Worm (Caenorhabditis elegans) whole organism, L2 larva: ENCODE data around the gene rcq-5.

Experiments used
- C34F6.9 ChIP-seq: fragments of 150-350 bp; optimal IDR thresholded peaks from 2 replicates; lab custom pipeline; 2014; ENCODE audit warnings: missing biosample characterization, missing genetic modification characterization
- F13H6.1 ChIP-seq: sonication (generic microtip); optimal IDR thresholded peaks from 2 replicates; lab custom pipeline; 2016; ENCODE audit warnings: missing genetic modification characterization, missing compliant biosample characterization
- R02D3.7 ChIP-seq: fragments of 150-350 bp; optimal IDR thresholded peaks from 2 replicates; lab custom pipeline; 2014; ENCODE audit warnings: missing biosample characterization, missing genetic modification characterization
- Y55F3AM.14 ChIP-seq: fragments of 200-800 bp; sonication (Bioruptor generic); optimal IDR thresholded peaks from 2 replicates; lab custom pipeline; 2018; ENCODE audit warnings: mild to moderate bottlenecking, missing genetic modification characterization, missing compliant biosample characterization
- ZK546.5 ChIP-seq: sonication (generic microtip); optimal IDR thresholded peaks from 2 replicates; lab custom pipeline; 2017; ENCODE audit warnings: missing biosample characterization, missing genetic modification characterization
- aly-2 ChIP-seq: fragments of 150-350 bp; optimal IDR thresholded peaks from 2 replicates; lab custom pipeline; 2014; ENCODE audit warnings: missing biosample characterization, missing genetic modification characterization
- ama-1 ChIP-seq: fragments of 150-350 bp; optimal IDR thresholded peaks from 2 replicates; lab custom pipeline; 2018; ENCODE audit warnings: inconsistent platforms
- blmp-1 ChIP-seq: sonication (generic microtip); optimal IDR thresholded peaks from 2 replicates; lab custom pipeline; 2017; ENCODE audit warnings: missing genetic modification characterization, mild to moderate bottlenecking, missing compliant biosample characterization, antibody characterized with exemption, moderate library complexity; ENCODE audit not compliant: insufficient read depth
- ceh-16 ChIP-seq: fragments of 150-350 bp; optimal IDR thresholded peaks from 2 replicates; lab custom pipeline; 2014; ENCODE audit warnings: missing biosample characterization, missing genetic modification characterization
- ceh-82 ChIP-seq: fragments of 150-350 bp; optimal IDR thresholded peaks from 2 replicates; lab custom pipeline; 2014; ENCODE audit warnings: missing biosample characterization, missing genetic modification characterization
- crh-2 ChIP-seq: sonication (generic microtip); optimal IDR thresholded peaks from 2 replicates; lab custom pipeline; 2017; ENCODE audit warnings: missing biosample characterization, missing genetic modification characterization
- dmd-4 ChIP-seq: sonication (generic microtip); optimal IDR thresholded peaks from 2 replicates; lab custom pipeline; 2017; ENCODE audit warnings: missing biosample characterization, missing genetic modification characterization
- egl-27 ChIP-seq: sonication (generic microtip); optimal IDR thresholded peaks from 3 replicates; lab custom pipeline; 2017; ENCODE audit warnings: missing biosample characterization, missing genetic modification reagents, missing genetic modification characterization
- elt-1 ChIP-seq: fragments of 150-350 bp; optimal IDR thresholded peaks from 2 replicates; lab custom pipeline; 2014; ENCODE audit warnings: missing biosample characterization, missing genetic modification characterization
- elt-3 ChIP-seq: sonication (generic microtip); optimal IDR thresholded peaks from 2 replicates; lab custom pipeline; 2017; ENCODE audit warnings: missing biosample characterization, missing genetic modification characterization
- fos-1 ChIP-seq: fragments of 150-350 bp; optimal IDR thresholded peaks from 2 replicates; lab custom pipeline; 2014; ENCODE audit warnings: missing biosample characterization, missing genetic modification characterization
- gmeb-1 ChIP-seq: fragments of 150-350 bp; optimal IDR thresholded peaks from 2 replicates; lab custom pipeline; 2014; ENCODE audit warnings: missing biosample characterization, missing genetic modification characterization
- lin-11 ChIP-seq: fragments of 150-350 bp; sonication (generic microtip); optimal IDR thresholded peaks from 2 replicates; lab custom pipeline; 2014; ENCODE audit warnings: missing biosample characterization, missing genetic modification characterization, inconsistent platforms, mixed read lengths
- lin-13 ChIP-seq: fragments of 150-350 bp; optimal IDR thresholded peaks from 2 replicates; lab custom pipeline; 2014; ENCODE audit warnings: missing biosample characterization, missing genetic modification reagents, missing genetic modification characterization
- lin-39 ChIP-seq: fragments of 150-350 bp; optimal IDR thresholded peaks from 2 replicates; lab custom pipeline; 2014; ENCODE audit warnings: missing biosample characterization, missing genetic modification reagents, missing genetic modification characterization
- lsy-2 ChIP-seq, 2 experiments: fragments of 150-350 bp in 1 of 2; sonication (generic microtip) in 1 of 2; optimal IDR thresholded peaks; 2 replicates each; lab custom pipeline; 2014 to 2017; ENCODE audit warnings: missing biosample characterization in 2 of 2, missing genetic modification characterization in 2 of 2
- mab-5 ChIP-seq: fragments of 150-350 bp; optimal IDR thresholded peaks from 2 replicates; lab custom pipeline; 2014; ENCODE audit warnings: missing biosample characterization, missing genetic modification characterization
- mbf-1 ChIP-seq: sonication (generic microtip); optimal IDR thresholded peaks from 2 replicates; lab custom pipeline; 2017; ENCODE audit warnings: missing biosample characterization, missing genetic modification characterization
- mdl-1 ChIP-seq, 2 experiments: fragments of 150-350 bp in 1 of 2; sonication (generic microtip) in 1 of 2; optimal IDR thresholded peaks; 2 replicates each; lab custom pipeline; 2017; ENCODE audit warnings: missing biosample characterization in 2 of 2, missing genetic modification characterization in 2 of 2
- nhr-10 ChIP-seq: sonication (generic microtip); optimal IDR thresholded peaks from 2 replicates; lab custom pipeline; 2017; ENCODE audit warnings: missing biosample characterization, missing genetic modification characterization
- nhr-12 ChIP-seq: fragments of 150-350 bp; optimal IDR thresholded peaks from 2 replicates; lab custom pipeline; 2014; ENCODE audit warnings: missing biosample characterization, missing genetic modification characterization
- nhr-129 ChIP-seq: fragments of 150-350 bp; optimal IDR thresholded peaks from 2 replicates; lab custom pipeline; 2014; ENCODE audit warnings: missing biosample characterization, missing genetic modification characterization
- nhr-21 ChIP-seq: fragments of 150-350 bp; optimal IDR thresholded peaks from 2 replicates; lab custom pipeline; 2014; ENCODE audit warnings: missing biosample characterization, missing genetic modification characterization
- nhr-23 ChIP-seq: fragments of 150-350 bp; optimal IDR thresholded peaks from 2 replicates; lab custom pipeline; 2014; ENCODE audit warnings: missing biosample characterization, missing genetic modification reagents, missing genetic modification characterization
- nhr-237 ChIP-seq: fragments of 150-350 bp; optimal IDR thresholded peaks from 2 replicates; lab custom pipeline; 2014; ENCODE audit warnings: missing biosample characterization, missing genetic modification characterization
- nhr-25 ChIP-seq: fragments of 150-350 bp; sonication (generic microtip); optimal IDR thresholded peaks from 3 replicates; lab custom pipeline; 2014; ENCODE audit warnings: missing biosample characterization, missing genetic modification characterization
- nhr-6 ChIP-seq: fragments of 150-350 bp; optimal IDR thresholded peaks from 2 replicates; lab custom pipeline; 2014; ENCODE audit warnings: missing biosample characterization, missing genetic modification characterization
- nhr-77 ChIP-seq: fragments of 150-350 bp; optimal IDR thresholded peaks from 2 replicates; lab custom pipeline; 2014; ENCODE audit warnings: missing biosample characterization, missing genetic modification characterization
- peb-1 ChIP-seq: fragments of 150-350 bp; optimal IDR thresholded peaks from 2 replicates; lab custom pipeline; 2014; ENCODE audit warnings: missing biosample characterization, missing genetic modification characterization
- sem-4 ChIP-seq: fragments of 150-350 bp; optimal IDR thresholded peaks from 2 replicates; lab custom pipeline; 2014; ENCODE audit warnings: missing biosample characterization, missing genetic modification reagents, missing genetic modification characterization
- skn-1 ChIP-seq: sonication (generic microtip); optimal IDR thresholded peaks from 2 replicates; lab custom pipeline; 2017; ENCODE audit warnings: missing biosample characterization, missing genetic modification characterization
- sma-3 ChIP-seq: sonication (generic microtip); optimal IDR thresholded peaks from 2 replicates; lab custom pipeline; 2016; ENCODE audit warnings: missing genetic modification reagents, missing genetic modification characterization, missing compliant biosample characterization
- sma-9 ChIP-seq, 2 experiments: fragments of 150-350 bp in 1 of 2; sonication (generic microtip) in 1 of 2; optimal IDR thresholded peaks; 2 replicates each; lab custom pipeline; 2014 to 2016; ENCODE audit warnings: missing genetic modification characterization in 2 of 2, mild to moderate bottlenecking in 1 of 2, missing biosample characterization in 1 of 2, missing compliant biosample characterization in 1 of 2, missing genetic modification reagents in 1 of 2, moderate library complexity in 1 of 2
- snpc-4 ChIP-seq: fragments of 150-350 bp; optimal IDR thresholded peaks from 2 replicates; lab custom pipeline; 2014; ENCODE audit warnings: missing biosample characterization, missing genetic modification characterization
- unc-39 ChIP-seq: fragments of 150-350 bp; optimal IDR thresholded peaks from 2 replicates; lab custom pipeline; 2014; ENCODE audit warnings: missing biosample characterization, missing genetic modification characterization
- unc-55 ChIP-seq: fragments of 150-350 bp; sonication (generic microtip); optimal IDR thresholded peaks from 3 replicates; lab custom pipeline; 2014; ENCODE audit warnings: missing biosample characterization, missing genetic modification reagents, missing genetic modification characterization
- zag-1 ChIP-seq: fragments of 150-350 bp; optimal IDR thresholded peaks from 2 replicates; lab custom pipeline; 2014; ENCODE audit warnings: missing biosample characterization, missing genetic modification characterization
- ztf-1 ChIP-seq: fragments of 200-800 bp; sonication (Bioruptor generic); conservative IDR thresholded peaks from 2 replicates; pipeline ENCODE4 v1.3.6; 2022; ENCODE audit warnings: missing genetic modification characterization, missing compliant biosample characterization
- ztf-11 ChIP-seq: sonication (generic microtip); optimal IDR thresholded peaks from 2 replicates; lab custom pipeline; 2017; ENCODE audit warnings: missing biosample characterization, missing genetic modification characterization
- ztf-4 ChIP-seq: fragments of 150-350 bp; optimal IDR thresholded peaks from 2 replicates; lab custom pipeline; 2014; ENCODE audit warnings: missing biosample characterization, missing genetic modification characterization

The rcq-5 gene

DNA sequence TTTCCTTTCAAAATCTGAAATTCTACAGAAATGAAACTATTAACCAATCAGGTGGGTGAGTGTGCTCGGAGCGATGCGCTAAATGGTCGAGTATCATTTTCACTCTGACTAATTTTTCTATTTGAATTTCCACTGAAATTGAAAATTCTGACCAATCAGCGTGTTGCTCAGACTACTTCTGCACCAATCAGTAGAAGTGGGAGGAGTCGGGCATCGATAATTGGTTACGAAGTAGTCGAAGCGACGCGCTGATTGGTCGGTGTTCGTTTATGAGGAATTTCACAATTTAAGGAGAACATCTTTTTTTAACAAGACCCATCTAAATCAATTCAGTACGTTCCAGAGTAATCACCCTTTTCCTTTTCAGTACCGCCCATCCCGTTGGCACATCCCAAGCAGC is 48.6 kb downstream of the rcq-5 start:
- TF ChIP-seq crh-2 (tag; lab: Kevin White, UChicago) (no peak), nhr-6 (no peak), ztf-11 (tag; lab: Kevin White, UChicago) (no peak)

DNA sequence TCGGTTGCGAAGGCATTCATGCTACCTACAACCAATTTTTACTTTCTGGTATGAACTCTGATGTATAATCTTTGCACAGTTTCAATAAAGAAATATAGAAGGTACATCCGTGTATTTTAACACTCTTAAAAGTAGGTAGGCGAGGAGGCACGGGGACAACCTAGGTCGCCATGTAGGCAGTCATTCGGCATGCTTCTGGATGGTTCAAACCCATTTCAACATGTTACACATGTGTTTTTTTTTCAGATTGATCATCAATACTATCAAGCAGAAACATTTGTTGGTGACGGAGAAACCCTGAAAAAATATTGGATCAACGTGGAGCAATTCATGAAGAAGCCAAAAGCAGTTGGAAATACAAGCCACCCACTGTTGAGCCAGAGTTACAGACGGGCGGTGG is 50.8 kb downstream of the rcq-5 start:
- TF ChIP-seq ztf-11 (tag; lab: Kevin White, UChicago) (no peak), R02D3.7 (no peak), sem-4 (tag; lab: Kevin White, UChicago) (no peak), nhr-237 (tag; lab: Kevin White, UChicago) (no peak), ceh-82 (no peak), snpc-4 (tag; lab: Kevin White, UChicago) (no peak), ztf-4 (tag; lab: Kevin White, UChicago) (no peak), ztf-1 (GFP tag; lab: Robert Waterston, UW) (no peak), F13H6.1 (tag; lab: Kevin White, UChicago) (no peak), Y55F3AM.14 (GFP tag; lab: Kevin White, UChicago) (no peak)

DNA sequence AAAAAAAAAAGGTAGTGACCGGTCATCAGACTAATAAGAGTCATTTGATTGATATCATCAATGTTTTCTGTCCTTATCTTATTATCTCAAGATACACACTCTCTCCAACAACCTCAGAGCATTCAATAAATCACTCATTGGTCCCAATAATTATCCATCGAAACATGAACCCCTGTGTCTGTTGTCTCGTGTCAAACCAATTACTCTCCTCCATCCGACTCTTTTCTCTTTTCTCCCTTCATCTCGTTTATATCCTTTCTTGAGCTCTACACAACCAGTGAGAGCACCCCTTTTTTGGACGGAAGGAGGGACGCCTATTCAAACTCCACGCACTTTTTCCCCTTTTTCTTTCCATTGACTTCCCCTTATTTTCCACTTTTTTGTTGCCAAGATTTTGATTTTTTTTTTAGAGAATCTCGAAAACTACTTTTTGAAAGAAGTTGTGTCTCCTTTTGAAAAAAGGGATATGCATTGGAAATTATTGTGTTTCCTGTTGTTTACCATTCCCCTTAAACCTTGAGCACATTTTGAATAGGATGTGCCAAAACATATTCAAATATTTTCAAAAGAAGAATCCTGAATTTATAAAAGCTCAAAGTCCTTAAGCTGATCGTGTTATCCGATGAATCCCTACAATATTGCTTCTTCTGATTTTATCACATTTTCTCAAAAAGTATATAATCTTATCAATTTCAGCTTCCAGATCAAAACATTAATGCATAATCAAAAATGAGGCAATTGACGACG is 52.2 kb downstream of the rcq-5 start, which contains the start of gene pxd-1:
Gene pxd-1, plus strand, starts transcription at position 697 of the 747 bp plus-strand sequence.
- TF ChIP-seq sem-4 (tag; lab: Kevin White, UChicago) (peak; percentile 65), F13H6.1 (tag; lab: Kevin White, UChicago) (peak; percentile 29), peb-1 (no peak), lsy-2 (tag; optimal IDR thresholded peaks at IDR 0.05; lab: Kevin White, UChicago) (peak; percentile 11 to 53), nhr-6 (no peak), ztf-1 (GFP tag; lab: Robert Waterston, UW) (no peak), nhr-23 (tag; lab: Kevin White, UChicago) (no peak), mbf-1 (no peak), nhr-237 (tag; lab: Kevin White, UChicago) (no peak), lin-39 (tag; lab: Kevin White, UChicago) (no peak), ama-1 (lab: Kevin White, UChicago) (no peak), ceh-82 (no peak), nhr-129 (tag; lab: Kevin White, UChicago) (peak; percentile 56), ztf-4 (tag; lab: Kevin White, UChicago) (no peak), nhr-21 (tag; lab: Kevin White, UChicago) (no peak), skn-1 (tag; lab: Kevin White, UChicago) (no peak), egl-27 (tag; lab: Kevin White, UChicago) (no peak), mab-5 (peak; percentile 75), elt-3 (tag; lab: Kevin White, UChicago) (no peak), aly-2 (tag; lab: Kevin White, UChicago) (no peak), unc-39 (tag; lab: Kevin White, UChicago) (no peak), gmeb-1 (tag; lab: Kevin White, UChicago) (no peak), sma-9 (GFP tag; optimal IDR thresholded peaks at IDR 0.05; lab: Kevin White, UChicago) (peak; percentile 64), sma-9 (tag; optimal IDR thresholded peaks at IDR 0.05; lab: Kevin White, UChicago) (no peak), R02D3.7 (no peak), C34F6.9 (tag; lab: Kevin White, UChicago) (peak; percentile 49), ceh-16 (no peak), Y55F3AM.14 (GFP tag; lab: Kevin White, UChicago) (no peak), ZK546.5 (tag; lab: Kevin White, UChicago) (no peak), snpc-4 (tag; lab: Kevin White, UChicago) (no peak), crh-2 (tag; lab: Kevin White, UChicago) (peak; percentile 0), zag-1 (tag; lab: Kevin White, UChicago) (no peak), dmd-4 (tag; lab: Kevin White, UChicago) (no peak), fos-1 (tag; lab: Kevin White, UChicago) (no peak), blmp-1 (tag; lab: Kevin White, UChicago) (no peak), ztf-11 (tag; lab: Kevin White, UChicago) (no peak), nhr-77 (tag; lab: Kevin White, UChicago) (no peak), nhr-10 (tag; lab: Kevin White, UChicago) (no peak), elt-1 (no peak), mdl-1 (tag; optimal IDR thresholded peaks at IDR 0.05; lab: Kevin White, UChicago) (no peak), lin-11 (tag; lab: Kevin White, UChicago) (no peak), nhr-25 (tag; lab: Kevin White, UChicago) (no peak), lin-13 (GFP tag; lab: Kevin White, UChicago) (no peak), unc-55 (GFP tag; lab: Kevin White, UChicago) (no peak), sma-3 (GFP tag; lab: Kevin White, UChicago) (no peak), nhr-12 (tag; lab: Kevin White, UChicago) (no peak)
